Worm (Caenorhabditis elegans): ENCODE data around the gene ZK1320.3.
A peak's percentile ranks its signal among the peaks of the same experiment; 100 is the strongest.

DNA sequence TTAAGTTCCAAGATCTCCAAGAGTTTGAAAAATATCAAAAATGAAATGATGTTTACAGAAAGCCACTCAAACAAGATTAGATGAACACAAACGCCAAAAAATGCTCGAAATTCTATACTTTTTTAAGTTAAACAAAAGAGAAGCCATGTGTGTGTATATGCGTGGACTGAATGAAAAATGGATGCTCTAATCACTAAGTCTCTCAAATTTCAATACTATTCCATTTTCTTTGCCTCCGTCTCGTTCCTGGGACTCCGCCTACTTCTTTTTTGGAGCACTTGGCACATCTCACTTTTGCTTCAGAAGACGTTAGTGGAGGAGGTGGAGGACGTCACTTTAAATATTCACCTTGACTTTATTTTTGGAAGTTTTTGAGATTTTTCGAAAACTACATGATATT, 19.6 kb upstream of the ZK1320.3 start:
- TF ChIP-seq ceh-82 (tag; optimal IDR thresholded peaks at IDR 0.05): no peak
- no peak for TF ChIP-seq lsy-2 (tag; optimal IDR thresholded peaks at IDR 0.05)
- TF ChIP-seq fos-1 (tag; optimal IDR thresholded peaks at IDR 0.05): no peak
- TF ChIP-seq elt-3 (tag; optimal IDR thresholded peaks at IDR 0.05): no peak
- TF ChIP-seq unc-62 (GFP tag; optimal IDR thresholded peaks at IDR 0.05): no peak
- TF ChIP-seq nhr-12 (tag; optimal IDR thresholded peaks at IDR 0.05): no peak
- no peak for TF ChIP-seq elt-1 (tag; optimal IDR thresholded peaks at IDR 0.05)
- peak; percentile 65 for TF ChIP-seq unc-55 (GFP tag; optimal IDR thresholded peaks at IDR 0.05)
- TF ChIP-seq alr-1 (tag; optimal IDR thresholded peaks at IDR 0.05): no peak
- TF ChIP-seq R02D3.7 (tag; optimal IDR thresholded peaks at IDR 0.05): no peak
- TF ChIP-seq sma-3 (GFP tag; optimal IDR thresholded peaks at IDR 0.05): no peak
- no peak for TF ChIP-seq snpc-4 (tag; optimal IDR thresholded peaks at IDR 0.05)
- TF ChIP-seq nhr-25 (tag; optimal IDR thresholded peaks at IDR 0.05): no peak
- no peak for TF ChIP-seq ceh-16 (tag; optimal IDR thresholded peaks at IDR 0.05)

Measured in whole organism, L2 larva.